Worm (Caenorhabditis elegans) whole organism, young adult: Measurements from ENCODE around the gene eelo-1.

Experiments
- F52B5.7 ChIP-seq: sonication (generic microtip); optimal IDR thresholded peaks from 2 replicates; lab custom pipeline; 2016; ENCODE audit warnings: mild to moderate bottlenecking, missing genetic modification characterization, missing compliant biosample characterization
- K12H6.12 ChIP-seq: fragments of 200-800 bp; sonication (Bioruptor generic); optimal IDR thresholded peaks from 2 replicates; lab custom pipeline; 2018; ENCODE audit warnings: mild to moderate bottlenecking, missing genetic modification characterization, missing compliant biosample characterization
- ama-1 ChIP-seq, 3 experiments: fragments of 150-350 bp in 1 of 3; sonication (generic microtip) in 2 of 3; optimal IDR thresholded peaks; 2 replicates each; lab custom pipeline; 2014 to 2018; ENCODE audit warnings: missing biosample characterization in 2 of 3, missing genetic modification characterization in 2 of 3, missing genetic modification reagents in 2 of 3
- attf-3 ChIP-seq: fragments of 200-800 bp; sonication (Bioruptor generic); conservative IDR thresholded peaks from 2 replicates; pipeline ENCODE4 v1.3.6; 2022; ENCODE audit warnings: missing genetic modification reagents, missing genetic modification characterization, missing compliant biosample characterization
- egl-44 ChIP-seq: fragments of 200-800 bp; sonication (Bioruptor generic); IDR thresholded peaks from 2 replicates; pipeline ENCODE4 v1.3.6; 2022; ENCODE audit warnings: missing genetic modification reagents, missing genetic modification characterization, missing compliant biosample characterization
- ets-4 ChIP-seq: fragments of 200-800 bp; sonication (Bioruptor generic); optimal IDR thresholded peaks from 2 replicates; lab custom pipeline; 2018; ENCODE audit warnings: mild to moderate bottlenecking, missing genetic modification characterization, missing compliant biosample characterization
- hsf-1 ChIP-seq: fragments of 200-800 bp; sonication (Bioruptor generic); IDR thresholded peaks from 2 replicates; pipeline ENCODE4 v1.3.6; 2022; ENCODE audit warnings: missing genetic modification reagents, missing genetic modification characterization, missing compliant biosample characterization
- lin-35 ChIP-seq, 3 experiments: fragments of 150-350 bp in 2 of 3; sonication (generic microtip) in 1 of 3; optimal IDR thresholded peaks; 2 replicates each; lab custom pipeline; 2014 to 2018; ENCODE audit warnings: missing biosample characterization in 3 of 3, missing genetic modification characterization in 3 of 3, missing genetic modification reagents in 3 of 3
- lir-1 ChIP-seq: fragments of 200-800 bp; sonication (Bioruptor generic); conservative IDR thresholded peaks from 2 replicates; pipeline ENCODE4 v1.3.6; 2022; ENCODE audit warnings: missing genetic modification reagents, missing genetic modification characterization, missing compliant biosample characterization
- rec-8 ChIP-seq, 2 experiments: sonication (generic microtip); optimal IDR thresholded peaks; 2 replicates each; lab custom pipeline; 2016; ENCODE audit warnings: mild to moderate bottlenecking in 2 of 2, missing genetic modification characterization in 2 of 2, missing genetic modification reagents in 2 of 2, missing genotype in 2 of 2, missing biosample characterization in 1 of 2, missing compliant biosample characterization in 1 of 2, moderate library complexity in 1 of 2
- repo-1 ChIP-seq: sonication (generic microtip); optimal IDR thresholded peaks from 2 replicates; lab custom pipeline; 2017; ENCODE audit warnings: mild to moderate bottlenecking, missing genetic modification characterization, missing compliant biosample characterization
- unc-130 ChIP-seq: sonication (generic microtip); optimal IDR thresholded peaks from 2 replicates; lab custom pipeline; 2016; ENCODE audit warnings: missing genetic modification reagents, missing genetic modification characterization, missing compliant biosample characterization
- unc-62 ChIP-seq: fragments of 150-350 bp; optimal IDR thresholded peaks from 2 replicates; lab custom pipeline; 2014; ENCODE audit warnings: missing biosample characterization, missing genetic modification reagents, missing genetic modification characterization

DNA sequence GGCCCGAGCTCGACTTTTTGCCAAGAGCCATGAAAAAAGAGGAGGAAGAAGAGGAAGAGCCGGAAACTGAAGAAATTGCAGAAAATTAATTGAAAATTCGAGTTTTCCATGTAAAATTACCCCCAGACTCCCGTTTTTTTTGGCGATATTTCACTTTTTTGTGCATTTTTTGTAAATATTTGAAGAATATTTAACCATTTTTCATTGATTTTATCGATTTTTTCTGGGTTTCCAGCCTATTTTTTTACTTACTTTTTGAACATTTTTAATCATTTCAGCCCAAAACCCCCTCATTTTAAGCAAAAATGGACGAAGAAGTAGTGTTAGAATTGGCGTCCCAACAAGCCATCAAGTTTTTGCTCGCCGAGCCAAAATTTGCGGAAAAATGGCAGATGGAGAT, 18.1 kb upstream of the eelo-1 start, which contains the start of gene Y22D7AL.7:
- no peak for TF ChIP-seq unc-130 (GFP tag; lab: Kevin White, UChicago)
- TF ChIP-seq rec-8 (tag; optimal IDR thresholded peaks at IDR 0.05; lab: Kevin White, UChicago) = no peak
- no peak for TF ChIP-seq attf-3 (GFP tag; lab: Robert Waterston, UW)
- TF ChIP-seq unc-62 (GFP tag; lab: Kevin White, UChicago) = no peak
- no peak for TF ChIP-seq repo-1 (tag; lab: Kevin White, UChicago)
- TF ChIP-seq ama-1 (optimal IDR thresholded peaks at IDR 0.05; lab: Kevin White, UChicago) = no peak
- TF ChIP-seq ama-1 (GFP tag; optimal IDR thresholded peaks at IDR 0.05; lab: Kevin White, UChicago) = no peak
- no peak for TF ChIP-seq lir-1 (GFP tag; lab: Robert Waterston, UW)
- TF ChIP-seq ets-4 (GFP tag; lab: Kevin White, UChicago) = no peak
- no peak for TF ChIP-seq lin-35 (GFP tag; optimal IDR thresholded peaks at IDR 0.05; lab: Kevin White, UChicago)
- TF ChIP-seq egl-44 = no peak
- TF ChIP-seq F52B5.7 (tag; lab: Kevin White, UChicago) = no peak
- no peak for TF ChIP-seq K12H6.12 (tag; lab: Kevin White, UChicago)
- no peak for TF ChIP-seq hsf-1 (GFP tag; lab: Robert Waterston, UW)
